Fruit fly (Drosophila melanogaster) whole organism, prepupa: ENCODE measurements around the gene smp-30.

Source experiments
- Blimp-1 ChIP-seq: fragments of 200-800 bp; sonication (Bioruptor generic); optimal IDR thresholded peaks from 3 replicates; lab custom pipeline; 2017; ENCODE audit warnings: missing biosample characterization, missing genetic modification characterization, mild to moderate bottlenecking, moderate library complexity, missing genetic modification reagents
- CG10631 ChIP-seq: fragments of 200-800 bp; sonication (Bioruptor generic); optimal IDR thresholded peaks from 2 replicates; lab custom pipeline; 2016; ENCODE audit warnings: missing biosample characterization, missing genetic modification characterization
- CG10669 ChIP-seq: fragments of 200-800 bp; sonication (Bioruptor generic); optimal IDR thresholded peaks from 3 replicates; lab custom pipeline; 2018; ENCODE audit warnings: missing biosample characterization, mild to moderate bottlenecking, missing genetic modification characterization, moderate library complexity
- CG11294 ChIP-seq: fragments of 200-800 bp; sonication (Bioruptor generic); IDR thresholded peaks from 2 replicates; pipeline ENCODE4 v1.3.6; 2022; ENCODE audit warnings: missing biosample characterization, missing genetic modification characterization
- CG11762 ChIP-seq: fragments of 200-800 bp; sonication (Bioruptor generic); optimal IDR thresholded peaks from 3 replicates; lab custom pipeline; 2016; ENCODE audit warnings: missing biosample characterization, missing genetic modification characterization; ENCODE audit not compliant: insufficient read depth
- CG11902 ChIP-seq: fragments of 200-800 bp; sonication (Bioruptor generic); optimal IDR thresholded peaks from 3 replicates; lab custom pipeline; 2016; ENCODE audit warnings: missing biosample characterization, missing genetic modification characterization
- CG15336 ChIP-seq: fragments of 200-800 bp; sonication (Bioruptor generic); IDR thresholded peaks from 2 replicates; pipeline ENCODE4 v1.3.6; 2022; ENCODE audit warnings: missing biosample characterization, missing genetic modification characterization
- CG16779 ChIP-seq: fragments of 200-800 bp; sonication (Bioruptor generic); optimal IDR thresholded peaks from 3 replicates; lab custom pipeline; 2017; ENCODE audit warnings: missing biosample characterization, mild to moderate bottlenecking, missing genetic modification characterization
- CG31627 ChIP-seq: fragments of 200-800 bp; sonication (Bioruptor generic); optimal IDR thresholded peaks from 3 replicates; lab custom pipeline; 2016; ENCODE audit warnings: missing biosample characterization, missing genetic modification characterization
- CG32006 ChIP-seq: fragments of 200-800 bp; sonication (Bioruptor generic); optimal IDR thresholded peaks from 3 replicates; lab custom pipeline; 2017; ENCODE audit warnings: missing biosample characterization, mild to moderate bottlenecking, missing genetic modification characterization
- CG4318 ChIP-seq: fragments of 200-800 bp; sonication (Bioruptor generic); optimal IDR thresholded peaks from 3 replicates; lab custom pipeline; 2017; ENCODE audit warnings: missing biosample characterization, mild to moderate bottlenecking, missing genetic modification characterization
- CG6792 ChIP-seq: fragments of 200-800 bp; sonication (Bioruptor generic); optimal IDR thresholded peaks from 3 replicates; lab custom pipeline; 2016; ENCODE audit warnings: missing biosample characterization, missing genetic modification characterization
- CG6854 ChIP-seq: fragments of 200-800 bp; sonication (Bioruptor generic); optimal IDR thresholded peaks from 2 replicates; lab custom pipeline; 2017; ENCODE audit warnings: missing biosample characterization, mild to moderate bottlenecking, missing genetic modification characterization
- CG7368 ChIP-seq: fragments of 200-800 bp; sonication (Bioruptor generic); optimal IDR thresholded peaks from 3 replicates; lab custom pipeline; 2016; ENCODE audit warnings: missing biosample characterization, missing genetic modification characterization
- CG8119 ChIP-seq: fragments of 200-800 bp; sonication (Bioruptor generic); IDR thresholded peaks from 3 replicates; pipeline ENCODE4 v1.3.6; 2022; ENCODE audit warnings: missing biosample characterization, missing genetic modification characterization
- CG8319 ChIP-seq: fragments of 200-800 bp; sonication (Bioruptor generic); optimal IDR thresholded peaks from 3 replicates; lab custom pipeline; 2016; ENCODE audit warnings: missing biosample characterization, missing genetic modification characterization
- CG8632 ChIP-seq: fragments of 200-800 bp; sonication (Bioruptor generic); optimal IDR thresholded peaks from 3 replicates; lab custom pipeline; 2016; ENCODE audit warnings: missing biosample characterization, missing genetic modification characterization
- CG9139 ChIP-seq: fragments of 200-800 bp; sonication (Bioruptor generic); optimal IDR thresholded peaks from 3 replicates; lab custom pipeline; 2017; ENCODE audit warnings: missing biosample characterization, mild to moderate bottlenecking, missing genetic modification characterization
- Eip75B ChIP-seq: fragments of 200-800 bp; sonication (Bioruptor generic); optimal IDR thresholded peaks from 3 replicates; lab custom pipeline; 2016; ENCODE audit warnings: missing biosample characterization, missing genetic modification characterization
- Eip93F ChIP-seq: fragments of 200-800 bp; sonication (Bioruptor generic); optimal IDR thresholded peaks from 2 replicates; lab custom pipeline; 2016; ENCODE audit warnings: missing biosample characterization, mild to moderate bottlenecking, missing genetic modification characterization
- Ets21C ChIP-seq: fragments of 200-800 bp; sonication (Bioruptor generic); optimal IDR thresholded peaks from 3 replicates; lab custom pipeline; 2016; ENCODE audit warnings: missing biosample characterization, missing genetic modification characterization
- Gug ChIP-seq: fragments of 200-800 bp; sonication (Bioruptor generic); IDR thresholded peaks from 2 replicates; pipeline ENCODE4 v1.3.6; 2022; ENCODE audit warnings: missing biosample characterization, missing genetic modification characterization
- Hr39 ChIP-seq: fragments of 200-800 bp; sonication (Bioruptor generic); optimal IDR thresholded peaks from 2 replicates; lab custom pipeline; 2016; ENCODE audit warnings: missing biosample characterization, missing genetic modification characterization
- Hr4 ChIP-seq: fragments of 200-800 bp; sonication (Bioruptor generic); optimal IDR thresholded peaks from 3 replicates; lab custom pipeline; 2016; ENCODE audit warnings: missing biosample characterization, missing genetic modification characterization
- OdsH ChIP-seq: fragments of 200-800 bp; sonication (Bioruptor generic); optimal IDR thresholded peaks from 3 replicates; lab custom pipeline; 2016; ENCODE audit warnings: missing biosample characterization, missing genetic modification characterization
- Smox ChIP-seq: fragments of 200-800 bp; sonication (Bioruptor generic); optimal IDR thresholded peaks from 3 replicates; lab custom pipeline; 2016; ENCODE audit warnings: missing biosample characterization, missing genetic modification characterization
- Sox102F ChIP-seq: fragments of 200-800 bp; sonication (Bioruptor generic); optimal IDR thresholded peaks from 2 replicates; lab custom pipeline; 2016; ENCODE audit warnings: missing biosample characterization, mild to moderate bottlenecking, missing genetic modification characterization
- Sox15 ChIP-seq: fragments of 200-800 bp; sonication (Bioruptor generic); optimal IDR thresholded peaks from 3 replicates; lab custom pipeline; 2016; ENCODE audit warnings: missing biosample characterization, missing genetic modification characterization
- achi ChIP-seq: fragments of 200-800 bp; sonication (Bioruptor generic); optimal IDR thresholded peaks from 3 replicates; lab custom pipeline; 2016; ENCODE audit warnings: missing biosample characterization, missing genetic modification characterization
- acj6 ChIP-seq: fragments of 200-800 bp; sonication (Bioruptor generic); optimal IDR thresholded peaks from 3 replicates; lab custom pipeline; 2016; ENCODE audit warnings: missing biosample characterization, missing genetic modification characterization
- dac ChIP-seq: fragments of 200-800 bp; sonication (Bioruptor generic); optimal IDR thresholded peaks from 2 replicates; lab custom pipeline; 2017; ENCODE audit warnings: missing biosample characterization, mild to moderate bottlenecking, missing genetic modification characterization
- dsx ChIP-seq: fragments of 200-800 bp; optimal IDR thresholded peaks from 3 replicates; lab custom pipeline; 2019; ENCODE audit warnings: missing biosample characterization, mild to moderate bottlenecking, missing genetic modification characterization, moderate library complexity; ENCODE audit not compliant: poor library complexity, severe bottlenecking
- eg ChIP-seq: fragments of 200-800 bp; sonication (Bioruptor generic); IDR thresholded peaks from 3 replicates; pipeline ENCODE4 v1.3.6; 2022; ENCODE audit warnings: missing biosample characterization, missing genetic modification characterization
- esn ChIP-seq: fragments of 200-800 bp; sonication (Bioruptor generic); optimal IDR thresholded peaks from 2 replicates; lab custom pipeline; 2016; ENCODE audit warnings: missing biosample characterization, mild to moderate bottlenecking, missing genetic modification characterization, moderate library complexity
- fd59A ChIP-seq: fragments of 200-800 bp; sonication (Bioruptor generic); optimal IDR thresholded peaks from 2 replicates; lab custom pipeline; 2017; ENCODE audit warnings: missing biosample characterization, mild to moderate bottlenecking, missing genetic modification characterization, missing genetic modification reagents
- fd85E ChIP-seq: fragments of 200-800 bp; sonication (Bioruptor generic); optimal IDR thresholded peaks from 3 replicates; lab custom pipeline; 2016; ENCODE audit warnings: missing biosample characterization, missing genetic modification characterization
- fkh ChIP-seq: fragments of 200-800 bp; sonication (Bioruptor generic); optimal IDR thresholded peaks from 3 replicates; lab custom pipeline; 2017; ENCODE audit warnings: missing biosample characterization, mild to moderate bottlenecking, missing genetic modification characterization, moderate library complexity
- lz ChIP-seq: fragments of 200-800 bp; sonication (Bioruptor generic); optimal IDR thresholded peaks from 3 replicates; lab custom pipeline; 2016; ENCODE audit warnings: missing biosample characterization, missing genetic modification characterization
- net ChIP-seq: fragments of 200-800 bp; sonication (Bioruptor generic); optimal IDR thresholded peaks from 3 replicates; lab custom pipeline; 2016; ENCODE audit warnings: missing biosample characterization, missing genetic modification characterization
- pdm3 ChIP-seq: fragments of 200-800 bp; sonication (Bioruptor generic); optimal IDR thresholded peaks from 3 replicates; lab custom pipeline; 2016; ENCODE audit warnings: missing biosample characterization, missing genetic modification characterization
- salr ChIP-seq, 2 experiments: fragments of 200-800 bp; sonication (Bioruptor generic); optimal IDR thresholded peaks; 3 replicates each; lab custom pipeline; 2016 to 2018; ENCODE audit warnings: missing biosample characterization in 2 of 2, missing genetic modification characterization in 2 of 2, mild to moderate bottlenecking in 1 of 2
- spab ChIP-seq: fragments of 200-800 bp; sonication (Bioruptor generic); optimal IDR thresholded peaks from 2 replicates; lab custom pipeline; 2017; ENCODE audit warnings: missing biosample characterization, mild to moderate bottlenecking, missing genetic modification characterization, missing genetic modification reagents
- ss ChIP-seq, 2 experiments: fragments of 200-800 bp; sonication (Bioruptor generic); optimal IDR thresholded peaks; 2 replicates in 1 of 2; 3 replicates in 1 of 2; lab custom pipeline; 2017 to 2018; ENCODE audit warnings: mild to moderate bottlenecking in 2 of 2, missing biosample characterization in 2 of 2, missing genetic modification characterization in 2 of 2, moderate library complexity in 1 of 2
- svp ChIP-seq: fragments of 200-800 bp; sonication (Bioruptor generic); peaks from one replicate; lab custom pipeline; 2016; ENCODE audit warnings: missing biosample characterization, missing genetic modification characterization
- topi ChIP-seq: fragments of 200-800 bp; sonication (Bioruptor generic); optimal IDR thresholded peaks from 3 replicates; lab custom pipeline; 2016; ENCODE audit warnings: missing biosample characterization, missing genetic modification characterization
- vri ChIP-seq: fragments of 200-800 bp; sonication (Bioruptor generic); optimal IDR thresholded peaks from 3 replicates; lab custom pipeline; 2016; ENCODE audit warnings: missing biosample characterization, mild to moderate bottlenecking, missing genetic modification characterization

Gene smp-30

dm6 chr3R:14739088-14739487 lies 12.0 kb downstream of the smp-30 start (continued):
- TF ChIP-seq CG15336 (GFP tag; lab: Robert Waterston, UW): peak; percentile 48
- TF ChIP-seq dsx: peak; percentile 98
- peak; percentile 39; the same call in 1 of the 2 replicates for TF ChIP-seq CG11294 (GFP tag; lab: Robert Waterston, UW)
- no peak for TF ChIP-seq CG8319 (GFP tag; lab: Kevin White, UChicago)
- TF ChIP-seq ss (GFP tag; optimal IDR thresholded peaks at IDR 0.05; lab: Kevin White, UChicago): peak; percentile 46 to 72
- peak; percentile 24; the same call in 2 of the 3 replicates for TF ChIP-seq CG8119 (GFP tag; lab: Robert Waterston, UW)
- peak; percentile 22 for TF ChIP-seq Eip75B (GFP tag; lab: Kevin White, UChicago)
- TF ChIP-seq, all 60 proteins: peak for 23

- TF ChIP-seq Smox (GFP tag; lab: Kevin White, UChicago): peak; percentile 98
- peak; percentile 96 for TF ChIP-seq CG7368 (GFP tag; lab: Kevin White, UChicago)
- peak; percentile 93 to 96 for TF ChIP-seq salr (GFP tag; optimal IDR thresholded peaks at IDR 0.05; lab: Kevin White, UChicago)
- peak; percentile 97 for TF ChIP-seq net
- peak; percentile 98 for TF ChIP-seq CG32006 (GFP tag; lab: Kevin White, UChicago)
- TF ChIP-seq Hr4 (GFP tag; lab: Kevin White, UChicago): peak; percentile 99
- peak; percentile 94 for TF ChIP-seq CG6854 (GFP tag; lab: Kevin White, UChicago)
- peak; percentile 98 for TF ChIP-seq lz
- TF ChIP-seq Sox102F (GFP tag; lab: Kevin White, UChicago): peak; percentile 98
- TF ChIP-seq Sox15 (GFP tag; lab: Kevin White, UChicago): peak; percentile 97
- TF ChIP-seq pdm3 (GFP tag; lab: Kevin White, UChicago): peak; percentile 98
- peak; percentile 94 for TF ChIP-seq fd59A
- TF ChIP-seq dac: peak; percentile 93
- TF ChIP-seq OdsH: peak; percentile 99
- TF ChIP-seq vri (GFP tag; lab: Kevin White, UChicago): peak; percentile 94
- peak; percentile 75 for TF ChIP-seq fkh
- peak; percentile 97 for TF ChIP-seq CG11902
- peak; percentile 99 for TF ChIP-seq CG31627 (GFP tag; lab: Kevin White, UChicago)
- TF ChIP-seq dsx: peak; percentile 78
- peak; percentile 90 for TF ChIP-seq fd85E (GFP tag; lab: Kevin White, UChicago)
- TF ChIP-seq CG4318 (GFP tag; lab: Kevin White, UChicago): peak; percentile 97
- TF ChIP-seq Eip93F: peak; percentile 95
- TF ChIP-seq Ets21C (GFP tag; lab: Kevin White, UChicago): peak; percentile 97
- TF ChIP-seq CG8632: peak; percentile 97
- TF ChIP-seq CG16779: peak; percentile 75
- TF ChIP-seq spab (GFP tag; lab: Kevin White, UChicago): peak; percentile 92
- peak; percentile 99 for TF ChIP-seq esn (GFP tag; lab: Kevin White, UChicago)
- TF ChIP-seq CG8319 (GFP tag; lab: Kevin White, UChicago): peak; percentile 94
- peak; percentile 99 for TF ChIP-seq topi (GFP tag; lab: Kevin White, UChicago)
- peak; percentile 95 for TF ChIP-seq CG10669
- peak; percentile 98 for TF ChIP-seq Eip75B (GFP tag; lab: Kevin White, UChicago)
- TF ChIP-seq CG8119 (GFP tag; lab: Robert Waterston, UW): peak; percentile 98
- TF ChIP-seq Gug: peak; percentile 97
- TF ChIP-seq eg (GFP tag; lab: Robert Waterston, UW): peak; percentile 98
- TF ChIP-seq achi: peak; percentile 97
- peak; percentile 97 for TF ChIP-seq CG11762 (GFP tag; lab: Kevin White, UChicago)
- peak; percentile 98 for TF ChIP-seq CG10631 (GFP tag; lab: Kevin White, UChicago)
- peak; percentile 98 for TF ChIP-seq CG6792
- peak; percentile 95 for TF ChIP-seq CG11294 (GFP tag; lab: Robert Waterston, UW)
- peak; percentile 91 for TF ChIP-seq Blimp-1 (GFP tag; lab: Kevin White, UChicago)
- peak; percentile 98 for TF ChIP-seq acj6 (GFP tag; lab: Kevin White, UChicago)
- peak; percentile 99 for TF ChIP-seq svp (GFP tag; lab: Kevin White, UChicago)
- peak; percentile 77 for TF ChIP-seq CG9139 (GFP tag; lab: Kevin White, UChicago)
- peak; percentile 99 for TF ChIP-seq Hr39
Observed at dm6 chr3R:14737894-14738860, 12.9 kb downstream of the smp-30 start.
